Worm (Caenorhabditis elegans): ENCODE data around the gene col-101.

col-101 gene

ce11 chrIV:283347-283746 is 43.5 kb downstream of the col-101 start, which contains the start of gene best-19:
Gene best-19 (plus strand): TSS chrIV:283647.
- no peak for TF ChIP-seq ztf-6 (GFP tag; IDR thresholded peaks at IDR 0.05)
- no peak for TF ChIP-seq tlf-1 (GFP tag; optimal IDR thresholded peaks at IDR 0.05)
- no peak for TF ChIP-seq ceh-27 (GFP tag; optimal IDR thresholded peaks at IDR 0.05)
- no peak for TF ChIP-seq madf-6 (GFP tag; IDR thresholded peaks at IDR 0.05)
- no peak for TF ChIP-seq attf-3 (GFP tag; conservative IDR thresholded peaks at IDR 0.05)
- no peak for TF ChIP-seq pha-4 (tag; optimal IDR thresholded peaks at IDR 0.05)
- no peak for TF ChIP-seq lin-40 (tag; optimal IDR thresholded peaks at IDR 0.05)
- TF ChIP-seq attf-6 (GFP tag; IDR thresholded peaks at IDR 0.05) = no peak
- no peak for TF ChIP-seq ccch-3 (GFP tag; optimal IDR thresholded peaks at IDR 0.05)

- TF ChIP-seq cebp-1 (GFP tag; IDR thresholded peaks at IDR 0.05) (no peak; the same call in 1 of the 2 replicates), cebp-1 (tag; optimal IDR thresholded peaks at IDR 0.05) (peak; percentile 74), F55B11.4 (tag; optimal IDR thresholded peaks at IDR 0.05; ENCODE audit: borderline replicate concordance, insufficient read depth) (no peak), hmg-1.2 (GFP tag; IDR thresholded peaks at IDR 0.05) (peak; percentile 80)
These were observed 44.8 kb downstream of the col-101 start for ce11 chrIV:282008-282407.

ce11 chrIV:281247-281646 is 45.6 kb downstream of the col-101 start:
- peak; percentile 16; the same call in 1 of the 2 replicates for TF ChIP-seq dox-1 (GFP tag; IDR thresholded peaks at IDR 0.05)
- TF ChIP-seq hmg-1.2 (GFP tag; IDR thresholded peaks at IDR 0.05) = 0 out of 2 replicates have a peak, but pooled peaks have one; percentile 9
- 0 out of 2 replicates have a peak, but pooled peaks have one; percentile 13 for TF ChIP-seq Y53G8AR.9 (GFP tag; conservative IDR thresholded peaks at IDR 0.05)
- peak; percentile 46 for TF ChIP-seq F33H1.4 (GFP tag; IDR thresholded peaks at IDR 0.05)
- peak; percentile 68; the same call in 1 of the 2 replicates for TF ChIP-seq egrh-3 (GFP tag; IDR thresholded peaks at IDR 0.05)

- TF ChIP-seq nfyb-1 (GFP tag; IDR thresholded peaks at IDR 0.05) (no peak), gei-17 (GFP tag; optimal IDR thresholded peaks at IDR 0.05) (no peak), attf-5 (GFP tag; optimal IDR thresholded peaks at IDR 0.05) (no peak), lin-26 (GFP tag; IDR thresholded peaks at IDR 0.05) (no peak), K12H6.12 (tag; optimal IDR thresholded peaks at IDR 0.05) (no peak), nhr-80 (tag; optimal IDR thresholded peaks at IDR 0.05) (no peak), aptf-3 (GFP tag; IDR thresholded peaks at IDR 0.05) (no peak), B0019.2 (GFP tag; conservative IDR thresholded peaks at IDR 0.05) (no peak), F55B11.4 (tag; optimal IDR thresholded peaks at IDR 0.05; ENCODE audit: borderline replicate concordance, insufficient read depth) (no peak), mxl-1 (tag; optimal IDR thresholded peaks at IDR 0.05) (no peak), F52B5.7 (tag; optimal IDR thresholded peaks at IDR 0.05) (no peak), ekl-4 (GFP tag; IDR thresholded peaks at IDR 0.05) (no peak), Y53F4B.3 (GFP tag; IDR thresholded peaks at IDR 0.05) (no peak), snpc-3.4 (tag; optimal IDR thresholded peaks at IDR 0.05) (no peak), let-526 (GFP tag; IDR thresholded peaks at IDR 0.05) (no peak), nfya-1 (tag; optimal IDR thresholded peaks at IDR 0.05; ENCODE audit: borderline replicate concordance, insufficient read depth) (no peak), madf-3 (GFP tag; IDR thresholded peaks at IDR 0.05) (no peak), unc-130 (GFP tag; optimal IDR thresholded peaks at IDR 0.05) (no peak), sea-2 (GFP tag; IDR thresholded peaks at IDR 0.05) (no peak)
These were observed 48.5 kb downstream of the col-101 start for ce11 chrIV:278284-278683.

Measured in whole organism, young adult.